Worm (Caenorhabditis elegans): ENCODE results near the gene F20G2.2.

DNA sequence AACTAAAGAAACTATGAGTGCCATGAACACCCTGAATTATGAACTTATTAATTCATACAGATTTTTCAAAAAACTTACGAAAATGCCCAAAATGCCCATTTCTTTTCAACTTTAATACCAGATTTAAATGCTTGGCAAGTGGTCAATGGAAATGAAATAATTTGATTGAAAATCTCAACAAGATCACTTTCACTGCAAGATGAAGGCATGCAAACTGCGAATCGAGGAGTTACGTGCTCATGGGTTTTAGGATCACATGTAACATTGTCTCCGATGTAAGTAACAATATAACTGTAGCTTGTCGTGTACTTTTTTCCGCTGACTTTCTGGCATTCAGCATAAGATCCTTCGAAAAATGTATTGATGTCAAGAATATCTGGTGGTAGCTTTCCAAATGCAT, 24.7 kb upstream of the F20G2.2 start:
- TF ChIP-seq ref-1 (GFP tag; conservative IDR thresholded peaks at IDR 0.05) (no peak), med-1 (GFP tag; optimal IDR thresholded peaks at IDR 0.05; ENCODE audit: insufficient read depth) (no peak)
